Worm (Caenorhabditis elegans) whole organism, L2 larva: ENCODE data around the gene K08D8.9.

ENCODE experiments used
- C34F6.9 ChIP-seq: fragments of 150-350 bp; optimal IDR thresholded peaks from 2 replicates; lab custom pipeline; 2014; ENCODE audit warnings: missing biosample characterization, missing genetic modification characterization
- F13H6.1 ChIP-seq: sonication (generic microtip); optimal IDR thresholded peaks from 2 replicates; lab custom pipeline; 2016; ENCODE audit warnings: missing genetic modification characterization, missing compliant biosample characterization
- R02D3.7 ChIP-seq: fragments of 150-350 bp; optimal IDR thresholded peaks from 2 replicates; lab custom pipeline; 2014; ENCODE audit warnings: missing biosample characterization, missing genetic modification characterization
- Y55F3AM.14 ChIP-seq: fragments of 200-800 bp; sonication (Bioruptor generic); optimal IDR thresholded peaks from 2 replicates; lab custom pipeline; 2018; ENCODE audit warnings: mild to moderate bottlenecking, missing genetic modification characterization, missing compliant biosample characterization
- ZK546.5 ChIP-seq: sonication (generic microtip); optimal IDR thresholded peaks from 2 replicates; lab custom pipeline; 2017; ENCODE audit warnings: missing biosample characterization, missing genetic modification characterization
- alr-1 ChIP-seq: fragments of 150-350 bp; optimal IDR thresholded peaks from 2 replicates; lab custom pipeline; 2014; ENCODE audit warnings: missing biosample characterization, missing genetic modification characterization
- ama-1 ChIP-seq: fragments of 150-350 bp; optimal IDR thresholded peaks from 2 replicates; lab custom pipeline; 2018; ENCODE audit warnings: inconsistent platforms
- ceh-82 ChIP-seq: fragments of 150-350 bp; optimal IDR thresholded peaks from 2 replicates; lab custom pipeline; 2014; ENCODE audit warnings: missing biosample characterization, missing genetic modification characterization
- crh-2 ChIP-seq: sonication (generic microtip); optimal IDR thresholded peaks from 2 replicates; lab custom pipeline; 2017; ENCODE audit warnings: missing biosample characterization, missing genetic modification characterization
- egl-27 ChIP-seq: sonication (generic microtip); optimal IDR thresholded peaks from 3 replicates; lab custom pipeline; 2017; ENCODE audit warnings: missing biosample characterization, missing genetic modification reagents, missing genetic modification characterization
- elt-1 ChIP-seq: fragments of 150-350 bp; optimal IDR thresholded peaks from 2 replicates; lab custom pipeline; 2014; ENCODE audit warnings: missing biosample characterization, missing genetic modification characterization
- elt-3 ChIP-seq: sonication (generic microtip); optimal IDR thresholded peaks from 2 replicates; lab custom pipeline; 2017; ENCODE audit warnings: missing biosample characterization, missing genetic modification characterization
- fos-1 ChIP-seq: fragments of 150-350 bp; optimal IDR thresholded peaks from 2 replicates; lab custom pipeline; 2014; ENCODE audit warnings: missing biosample characterization, missing genetic modification characterization
- gmeb-1 ChIP-seq: fragments of 150-350 bp; optimal IDR thresholded peaks from 2 replicates; lab custom pipeline; 2014; ENCODE audit warnings: missing biosample characterization, missing genetic modification characterization
- lin-11 ChIP-seq: fragments of 150-350 bp; sonication (generic microtip); optimal IDR thresholded peaks from 2 replicates; lab custom pipeline; 2014; ENCODE audit warnings: missing biosample characterization, missing genetic modification characterization, inconsistent platforms, mixed read lengths
- lin-39 ChIP-seq: fragments of 150-350 bp; optimal IDR thresholded peaks from 2 replicates; lab custom pipeline; 2014; ENCODE audit warnings: missing biosample characterization, missing genetic modification reagents, missing genetic modification characterization
- mab-5 ChIP-seq: fragments of 150-350 bp; optimal IDR thresholded peaks from 2 replicates; lab custom pipeline; 2014; ENCODE audit warnings: missing biosample characterization, missing genetic modification characterization
- mbf-1 ChIP-seq: sonication (generic microtip); optimal IDR thresholded peaks from 2 replicates; lab custom pipeline; 2017; ENCODE audit warnings: missing biosample characterization, missing genetic modification characterization
- nhr-10 ChIP-seq: sonication (generic microtip); optimal IDR thresholded peaks from 2 replicates; lab custom pipeline; 2017; ENCODE audit warnings: missing biosample characterization, missing genetic modification characterization
- nhr-129 ChIP-seq: fragments of 150-350 bp; optimal IDR thresholded peaks from 2 replicates; lab custom pipeline; 2014; ENCODE audit warnings: missing biosample characterization, missing genetic modification characterization
- nhr-23 ChIP-seq: fragments of 150-350 bp; optimal IDR thresholded peaks from 2 replicates; lab custom pipeline; 2014; ENCODE audit warnings: missing biosample characterization, missing genetic modification reagents, missing genetic modification characterization
- nhr-237 ChIP-seq: fragments of 150-350 bp; optimal IDR thresholded peaks from 2 replicates; lab custom pipeline; 2014; ENCODE audit warnings: missing biosample characterization, missing genetic modification characterization
- nhr-6 ChIP-seq: fragments of 150-350 bp; optimal IDR thresholded peaks from 2 replicates; lab custom pipeline; 2014; ENCODE audit warnings: missing biosample characterization, missing genetic modification characterization
- nhr-77 ChIP-seq: fragments of 150-350 bp; optimal IDR thresholded peaks from 2 replicates; lab custom pipeline; 2014; ENCODE audit warnings: missing biosample characterization, missing genetic modification characterization
- peb-1 ChIP-seq: fragments of 150-350 bp; optimal IDR thresholded peaks from 2 replicates; lab custom pipeline; 2014; ENCODE audit warnings: missing biosample characterization, missing genetic modification characterization
- sem-4 ChIP-seq: fragments of 150-350 bp; optimal IDR thresholded peaks from 2 replicates; lab custom pipeline; 2014; ENCODE audit warnings: missing biosample characterization, missing genetic modification reagents, missing genetic modification characterization
- skn-1 ChIP-seq: sonication (generic microtip); optimal IDR thresholded peaks from 2 replicates; lab custom pipeline; 2017; ENCODE audit warnings: missing biosample characterization, missing genetic modification characterization
- sma-9 ChIP-seq, 2 experiments: fragments of 150-350 bp in 1 of 2; sonication (generic microtip) in 1 of 2; optimal IDR thresholded peaks; 2 replicates each; lab custom pipeline; 2014 to 2016; ENCODE audit warnings: missing genetic modification characterization in 2 of 2, mild to moderate bottlenecking in 1 of 2, missing biosample characterization in 1 of 2, missing compliant biosample characterization in 1 of 2, missing genetic modification reagents in 1 of 2, moderate library complexity in 1 of 2
- snpc-4 ChIP-seq: fragments of 150-350 bp; optimal IDR thresholded peaks from 2 replicates; lab custom pipeline; 2014; ENCODE audit warnings: missing biosample characterization, missing genetic modification characterization
- unc-39 ChIP-seq: fragments of 150-350 bp; optimal IDR thresholded peaks from 2 replicates; lab custom pipeline; 2014; ENCODE audit warnings: missing biosample characterization, missing genetic modification characterization
- unc-55 ChIP-seq: fragments of 150-350 bp; sonication (generic microtip); optimal IDR thresholded peaks from 3 replicates; lab custom pipeline; 2014; ENCODE audit warnings: missing biosample characterization, missing genetic modification reagents, missing genetic modification characterization
- unc-62 ChIP-seq: fragments of 150-350 bp; optimal IDR thresholded peaks from 2 replicates; lab custom pipeline; 2014; ENCODE audit warnings: missing biosample characterization, missing genetic modification reagents, missing genetic modification characterization
- zag-1 ChIP-seq: fragments of 150-350 bp; optimal IDR thresholded peaks from 2 replicates; lab custom pipeline; 2014; ENCODE audit warnings: missing biosample characterization, missing genetic modification characterization
- ztf-11 ChIP-seq: sonication (generic microtip); optimal IDR thresholded peaks from 2 replicates; lab custom pipeline; 2017; ENCODE audit warnings: missing biosample characterization, missing genetic modification characterization

K08D8.9 gene

ce11 chrIV:12879557-12879956, 19.9 kb upstream of the K08D8.9 start, which contains the start of gene ZK896.5:
ZK896.5 (minus strand) TSS chrIV:12879645.
- TF ChIP-seq elt-1 (tag; lab: Kevin White, UChicago): no peak
- TF ChIP-seq R02D3.7 (tag; lab: Kevin White, UChicago): no peak
- TF ChIP-seq Y55F3AM.14 (GFP tag; lab: Kevin White, UChicago): no peak
- TF ChIP-seq unc-39 (tag; lab: Kevin White, UChicago): no peak
- no peak for TF ChIP-seq snpc-4 (tag; lab: Kevin White, UChicago)
- no peak for TF ChIP-seq nhr-129 (tag; lab: Kevin White, UChicago)
- TF ChIP-seq mab-5 (tag; lab: Kevin White, UChicago): no peak
- no peak for TF ChIP-seq nhr-77 (tag; lab: Kevin White, UChicago)
- TF ChIP-seq ceh-82 (tag; lab: Kevin White, UChicago): no peak
- no peak for TF ChIP-seq sem-4 (tag; lab: Kevin White, UChicago)
- no peak for TF ChIP-seq mbf-1
- TF ChIP-seq elt-3: no peak
- no peak for TF ChIP-seq gmeb-1 (tag; lab: Kevin White, UChicago)
- peak; percentile 88 for TF ChIP-seq fos-1 (tag; lab: Kevin White, UChicago)
- TF ChIP-seq ZK546.5 (tag; lab: Kevin White, UChicago): no peak
- TF ChIP-seq ztf-11 (tag; lab: Kevin White, UChicago): no peak
- TF ChIP-seq lin-11 (tag; lab: Kevin White, UChicago): no peak
- no peak for TF ChIP-seq nhr-6 (tag; lab: Kevin White, UChicago)
- no peak for TF ChIP-seq nhr-237
- TF ChIP-seq nhr-10 (tag; lab: Kevin White, UChicago): no peak
- no peak for TF ChIP-seq peb-1
- TF ChIP-seq F13H6.1 (tag; lab: Kevin White, UChicago): no peak
- TF ChIP-seq lin-39 (tag; lab: Kevin White, UChicago): no peak
- TF ChIP-seq crh-2: peak; percentile 18
- peak; percentile 84 for TF ChIP-seq sma-9 (GFP tag; optimal IDR thresholded peaks at IDR 0.05; lab: Kevin White, UChicago)
- no peak for TF ChIP-seq sma-9 (tag; optimal IDR thresholded peaks at IDR 0.05; lab: Kevin White, UChicago)
- TF ChIP-seq, all 48 proteins: peak for 3

ce11 chrIV:12883190-12883589, 16.3 kb upstream of the K08D8.9 start, which contains the start of gene ZK896.4:
ZK896.4 (minus strand) TSS chrIV:12883290.
- no peak for TF ChIP-seq nhr-23 (tag; lab: Kevin White, UChicago)
- no peak for TF ChIP-seq R02D3.7 (tag; lab: Kevin White, UChicago)
- no peak for TF ChIP-seq egl-27 (tag; lab: Kevin White, UChicago)
- no peak for TF ChIP-seq unc-62
- no peak for TF ChIP-seq nhr-10 (tag; lab: Kevin White, UChicago)
- no peak for TF ChIP-seq mab-5 (tag; lab: Kevin White, UChicago)
- TF ChIP-seq sma-9 (GFP tag; optimal IDR thresholded peaks at IDR 0.05; lab: Kevin White, UChicago): no peak
- TF ChIP-seq sma-9 (tag; optimal IDR thresholded peaks at IDR 0.05; lab: Kevin White, UChicago): no peak
- no peak for TF ChIP-seq nhr-129 (tag; lab: Kevin White, UChicago)
- TF ChIP-seq unc-55 (GFP tag; lab: Kevin White, UChicago): no peak
- TF ChIP-seq mbf-1: no peak
- no peak for TF ChIP-seq ceh-82 (tag; lab: Kevin White, UChicago)
- TF ChIP-seq, all 48 proteins: peak for 0

- TF ChIP-seq elt-1 (tag; lab: Kevin White, UChicago) (no peak), R02D3.7 (tag; lab: Kevin White, UChicago) (no peak), fos-1 (tag; lab: Kevin White, UChicago) (peak; percentile 67), C34F6.9 (tag; lab: Kevin White, UChicago) (no peak), nhr-23 (tag; lab: Kevin White, UChicago) (no peak), ama-1 (lab: Kevin White, UChicago) (no peak), ceh-82 (tag; lab: Kevin White, UChicago) (no peak)
- TF ChIP-seq, all 48 proteins: peak for 1
Measured at ce11 chrIV:12886012-12886411, 13.5 kb upstream of the K08D8.9 start.

ce11 chrIV:12890445-12890844, 9.0 kb upstream of the K08D8.9 start, which contains the start of gene K08D8.6:
K08D8.6 (minus strand) TSS chrIV:12890508.
- TF ChIP-seq sma-9 (GFP tag; optimal IDR thresholded peaks at IDR 0.05; lab: Kevin White, UChicago) (peak; percentile 70), sma-9 (tag; optimal IDR thresholded peaks at IDR 0.05; lab: Kevin White, UChicago) (no peak), fos-1 (tag; lab: Kevin White, UChicago) (peak; percentile 96), ZK546.5 (tag; lab: Kevin White, UChicago) (no peak), unc-55 (GFP tag; lab: Kevin White, UChicago) (no peak), ceh-82 (tag; lab: Kevin White, UChicago) (no peak), gmeb-1 (tag; lab: Kevin White, UChicago) (peak; percentile 15), elt-3 (no peak), nhr-6 (tag; lab: Kevin White, UChicago) (no peak), unc-39 (tag; lab: Kevin White, UChicago) (no peak)
- TF ChIP-seq, all 48 proteins: peak for 3

ce11 chrIV:12891080-12891479, 8.4 kb upstream of the K08D8.9 start:
- TF ChIP-seq fos-1 (tag; lab: Kevin White, UChicago): peak; percentile 45
- no peak for TF ChIP-seq snpc-4 (tag; lab: Kevin White, UChicago)
- TF ChIP-seq sma-9 (GFP tag; optimal IDR thresholded peaks at IDR 0.05; lab: Kevin White, UChicago): peak; percentile 89
- TF ChIP-seq sma-9 (tag; optimal IDR thresholded peaks at IDR 0.05; lab: Kevin White, UChicago): no peak
- TF ChIP-seq zag-1 (tag; lab: Kevin White, UChicago): no peak
- TF ChIP-seq skn-1 (tag; lab: Kevin White, UChicago): no peak
- no peak for TF ChIP-seq alr-1
